Worm (Caenorhabditis elegans): ENCODE results near the gene C31H2.14.

DNA sequence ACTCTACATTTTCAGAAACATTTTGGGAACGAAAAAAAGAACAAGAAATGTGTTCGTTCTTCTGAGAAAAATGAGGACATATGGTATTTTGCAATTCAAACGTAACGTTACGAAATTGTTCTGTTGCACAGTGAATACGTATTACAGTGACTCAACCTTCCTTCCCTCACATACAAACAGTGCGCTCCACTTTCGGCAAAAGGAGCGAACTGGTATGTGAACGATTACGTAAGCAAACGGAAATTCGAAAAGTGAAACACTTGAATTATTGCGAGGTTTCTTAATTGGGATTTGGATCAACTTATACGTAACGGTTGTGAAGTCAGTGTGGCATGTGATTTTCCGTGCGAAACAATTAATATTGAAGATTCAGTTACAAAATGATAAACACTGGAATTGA is 27.2 kb upstream of the C31H2.14 start:
- TF ChIP-seq nhr-10 (tag; optimal IDR thresholded peaks at IDR 0.05) (no peak), nhr-237 (tag; optimal IDR thresholded peaks at IDR 0.05) (no peak)
